Fruit fly (Drosophila melanogaster): ENCODE data around the gene CG32755.

Gene CG32755

dm6 chrX:5907916-5908315 lies 42.1 kb upstream of the CG32755 start, which contains the start of gene CG12236 (continued):
- no peak for TF ChIP-seq TFAM (GFP tag; optimal IDR thresholded peaks at IDR 0.05)
- peak; percentile 57 for TF ChIP-seq gsb-n (tag; optimal IDR thresholded peaks at IDR 0.05)
- TF ChIP-seq Awh (GFP tag; IDR thresholded peaks at IDR 0.05), result no peak
- TF ChIP-seq jigr1 (GFP tag; IDR thresholded peaks at IDR 0.05), result no peak
- TF ChIP-seq wdn (GFP tag; IDR thresholded peaks at IDR 0.05), result no peak
- TF ChIP-seq CG12391 (tag; optimal IDR thresholded peaks at IDR 0.05), result peak; percentile 46
- TF ChIP-seq CG6175 (GFP tag; IDR thresholded peaks at IDR 0.05), result no peak; the same call in 2 of the 3 replicates
- peak; percentile 74 for TF ChIP-seq caup (GFP tag; optimal IDR thresholded peaks at IDR 0.05; ENCODE audit: severe bottlenecking)
- TF ChIP-seq nerfin-1 (tag; optimal IDR thresholded peaks at IDR 0.05), result peak; percentile 4
- peak; percentile 30; the same call in 1 of the 2 replicates for TF ChIP-seq CG6689 (GFP tag; IDR thresholded peaks at IDR 0.05)
- peak; percentile 40 for TF ChIP-seq gcm2 (GFP tag; optimal IDR thresholded peaks at IDR 0.05)
- peak; percentile 75 for TF ChIP-seq CG8290 (GFP tag; optimal IDR thresholded peaks at IDR 0.05)
- TF ChIP-seq CG8290 (tag; optimal IDR thresholded peaks at IDR 0.05), result peak in 1 of 2 experiments; percentile 83
- TF ChIP-seq nerfin-2 (GFP tag; IDR thresholded peaks at IDR 0.05; ENCODE audit: partially characterized antibody), result no peak
- TF ChIP-seq CG2678 (tag; optimal IDR thresholded peaks at IDR 0.05), result no peak
- TF ChIP-seq eve (GFP tag; optimal IDR thresholded peaks at IDR 0.05), result no peak
- no peak for TF ChIP-seq seq (GFP tag; IDR thresholded peaks at IDR 0.05)
- no peak for TF ChIP-seq klu (GFP tag; IDR thresholded peaks at IDR 0.05)
- no peak; the same call in 1 of the 2 replicates for TF ChIP-seq CG31441 (GFP tag; IDR thresholded peaks at IDR 0.05)
- no peak for TF ChIP-seq CG11093 (GFP tag; IDR thresholded peaks at IDR 0.05)
- TF ChIP-seq pan (optimal IDR thresholded peaks at IDR 0.05), result no peak
- TF ChIP-seq pan (GFP tag; optimal IDR thresholded peaks at IDR 0.05 in 1 of 2, IDR thresholded peaks at IDR 0.05 in 1 of 2), result peak in 1 of 2 experiments; percentile 19
- 0 out of 3 replicates have a peak, but pooled peaks have one; percentile 32 for TF ChIP-seq Aef1 (GFP tag; IDR thresholded peaks at IDR 0.05)
- no peak for TF ChIP-seq ems (GFP tag; optimal IDR thresholded peaks at IDR 0.05)
- TF ChIP-seq HmgZ (tag; optimal IDR thresholded peaks at IDR 0.05), result peak; percentile 85
- no peak for TF ChIP-seq psq (GFP tag; optimal IDR thresholded peaks at IDR 0.05)
- TF ChIP-seq Deaf1 (tag; optimal IDR thresholded peaks at IDR 0.05), result no peak
- peak; percentile 68 for TF ChIP-seq Dref (GFP tag; IDR thresholded peaks at IDR 0.05)
- no peak for TF ChIP-seq CG14860 (GFP tag; IDR thresholded peaks at IDR 0.05; ENCODE audit: partially characterized antibody)
- TF ChIP-seq CG9437 (GFP tag; optimal IDR thresholded peaks at IDR 0.05), result no peak
- peak; percentile 64; the same call in 1 of the 2 replicates for TF ChIP-seq slbo (GFP tag; IDR thresholded peaks at IDR 0.05)
- no peak for TF ChIP-seq ac (GFP tag; optimal IDR thresholded peaks at IDR 0.05)
- TF ChIP-seq lmd (GFP tag; IDR thresholded peaks at IDR 0.05), result peak; percentile 54; the same call in 1 of the 2 replicates
- TF ChIP-seq CG6254 (GFP tag; optimal IDR thresholded peaks at IDR 0.05), result no peak
- TF ChIP-seq Ets65A (GFP tag), result peak; percentile 95
- TF ChIP-seq Dad (GFP tag; optimal IDR thresholded peaks at IDR 0.05), result no peak
- peak; percentile 72 for TF ChIP-seq Elba2 (GFP tag; optimal IDR thresholded peaks at IDR 0.05)
- TF ChIP-seq CG9876 (GFP tag; optimal IDR thresholded peaks at IDR 0.05), result peak; percentile 55
- no peak for TF ChIP-seq dimm (GFP tag; IDR thresholded peaks at IDR 0.05)
- peak; percentile 97 for TF ChIP-seq pzg (GFP tag; optimal IDR thresholded peaks at IDR 0.05)
- no peak for TF ChIP-seq unpg (GFP tag; optimal IDR thresholded peaks at IDR 0.05)
- 0 out of 3 replicates have a peak, but pooled peaks have one; percentile 36 for TF ChIP-seq sr (GFP tag; IDR thresholded peaks at IDR 0.05)
- TF ChIP-seq E2f1 (GFP tag; IDR thresholded peaks at IDR 0.05), result peak; percentile 28; the same call in 1 of the 2 replicates
- peak; percentile 24 for TF ChIP-seq HLH54F (GFP tag; optimal IDR thresholded peaks at IDR 0.05)
- no peak for TF ChIP-seq nau (GFP tag; optimal IDR thresholded peaks at IDR 0.05)
- TF ChIP-seq C15 (GFP tag; IDR thresholded peaks at IDR 0.05), result no peak
- peak; percentile 44; the same call in 1 of the 2 replicates for TF ChIP-seq CG11085 (GFP tag; IDR thresholded peaks at IDR 0.05)
- TF ChIP-seq CG32772 (GFP tag; IDR thresholded peaks at IDR 0.05), result no peak
- TF ChIP-seq CG13894 (tag; optimal IDR thresholded peaks at IDR 0.05), result peak; percentile 71
- no peak for TF ChIP-seq cwo (GFP tag; optimal IDR thresholded peaks at IDR 0.05)
- no peak for TF ChIP-seq CG13296 (GFP tag; optimal IDR thresholded peaks at IDR 0.05)
- TF ChIP-seq CG10209 (GFP tag; optimal IDR thresholded peaks at IDR 0.05), result peak; percentile 40

All from whole organism, embryonic.